Worm (Caenorhabditis elegans) whole organism, midembryonic: ENCODE results near the gene F19C6.5.

Experiments
- klf-2 ChIP-seq: fragments of 200-800 bp; sonication (Bioruptor generic); conservative IDR thresholded peaks from 2 replicates; pipeline ENCODE4 v1.3.6; 2022; ENCODE audit warnings: missing genetic modification reagents, missing genetic modification characterization, missing compliant biosample characterization
- tab-1 ChIP-seq: fragments of 200-800 bp; sonication (Bioruptor generic); IDR thresholded peaks from 2 replicates; pipeline ENCODE4 v1.3.6; 2022; ENCODE audit warnings: missing genetic modification characterization, missing compliant biosample characterization

- TF ChIP-seq klf-2 (GFP tag; lab: Robert Waterston, UW), result no peak
- TF ChIP-seq tab-1 (GFP tag; lab: Robert Waterston, UW), result no peak
These were observed 2.4 kb upstream of the F19C6.5 start for ce11 chrX:9987166-9987565.
